Worm (Caenorhabditis elegans) whole organism, L4 larva: ENCODE results near the gene T28H11.7.

Experiments used
- F10B5.3 ChIP-seq: sonication (generic microtip); optimal IDR thresholded peaks from 2 replicates; lab custom pipeline; 2016; ENCODE audit warnings: mild to moderate bottlenecking, missing genetic modification characterization, missing compliant biosample characterization
- F26F4.8 ChIP-seq: fragments of 200-800 bp; sonication (Bioruptor generic); conservative IDR thresholded peaks from 2 replicates; pipeline ENCODE4 v1.3.6; 2022; ENCODE audit warnings: missing genetic modification characterization, missing compliant biosample characterization
- R02D3.7 ChIP-seq: fragments of 150-350 bp; sonication (generic microtip); optimal IDR thresholded peaks from 3 replicates; lab custom pipeline; 2014; ENCODE audit warnings: missing biosample characterization, missing genetic modification characterization
- Y5F2A.4 ChIP-seq: fragments of 200-800 bp; sonication (Bioruptor generic); optimal IDR thresholded peaks from 2 replicates; lab custom pipeline; 2018; ENCODE audit warnings: mild to moderate bottlenecking, missing genetic modification characterization, missing compliant biosample characterization
- arid-1 ChIP-seq: fragments of 200-800 bp; sonication (Bioruptor generic); conservative IDR thresholded peaks from 2 replicates; pipeline ENCODE4 v1.3.6; 2022; ENCODE audit warnings: missing genetic modification reagents, missing genetic modification characterization, missing compliant biosample characterization
- attf-4 ChIP-seq: sonication (generic microtip); optimal IDR thresholded peaks from 3 replicates; lab custom pipeline; 2017; ENCODE audit warnings: missing biosample characterization, missing genetic modification characterization
- ceh-62 ChIP-seq: sonication (generic microtip); optimal IDR thresholded peaks from 2 replicates; lab custom pipeline; 2017; ENCODE audit warnings: missing biosample characterization, missing genetic modification characterization
- ces-1 ChIP-seq: fragments of 150-350 bp; sonication (generic microtip); optimal IDR thresholded peaks from 4 replicates; lab custom pipeline; 2014; ENCODE audit warnings: missing biosample characterization, missing genetic modification reagents, missing genetic modification characterization
- daf-16 ChIP-seq, 3 experiments: sonication (generic microtip); optimal IDR thresholded peaks; 2 replicates each; lab custom pipeline; 2016 to 2017; ENCODE audit warnings: missing genetic modification characterization in 3 of 3, missing genetic modification reagents in 3 of 3, mild to moderate bottlenecking in 2 of 3, missing compliant biosample characterization in 2 of 3, missing biosample characterization in 1 of 3, moderate library complexity in 1 of 3
- daf-8 ChIP-seq: fragments of 200-800 bp; sonication (Bioruptor generic); IDR thresholded peaks from 2 replicates; pipeline ENCODE4 v1.3.6; 2022; ENCODE audit warnings: missing genetic modification characterization, missing compliant biosample characterization
- duxl-1 ChIP-seq: sonication (generic microtip); optimal IDR thresholded peaks from 2 replicates; lab custom pipeline; 2016; ENCODE audit warnings: mild to moderate bottlenecking, missing genetic modification characterization, moderate library complexity, missing compliant biosample characterization; ENCODE audit not compliant: poor library complexity
- dve-1 ChIP-seq: sonication (generic microtip); optimal IDR thresholded peaks from 2 replicates; lab custom pipeline; 2017; ENCODE audit warnings: antibody characterized with exemption, mild to moderate bottlenecking, missing genetic modification characterization, missing compliant biosample characterization; ENCODE audit not compliant: insufficient read depth
- hif-1 ChIP-seq, 2 experiments: sonication (generic microtip); optimal IDR thresholded peaks; 2 replicates each; lab custom pipeline; 2016 to 2017; ENCODE audit warnings: missing compliant biosample characterization in 2 of 2, missing genetic modification characterization in 2 of 2, missing genetic modification reagents in 2 of 2, missing genotype in 2 of 2, mild to moderate bottlenecking in 1 of 2
- hlh-30 ChIP-seq: sonication (generic microtip); optimal IDR thresholded peaks from 2 replicates; lab custom pipeline; 2017; ENCODE audit warnings: antibody characterized with exemption, mild to moderate bottlenecking, missing genetic modification characterization, missing compliant biosample characterization; ENCODE audit not compliant: insufficient read depth
- lim-7 ChIP-seq: fragments of 200-800 bp; sonication (Bioruptor generic); IDR thresholded peaks from 2 replicates; pipeline ENCODE4 v1.3.6; 2022; ENCODE audit warnings: missing genetic modification characterization, missing compliant biosample characterization
- lin-1 ChIP-seq: fragments of 200-800 bp; sonication (Bioruptor generic); IDR thresholded peaks from 2 replicates; pipeline ENCODE4 v1.3.6; 2022; ENCODE audit warnings: missing genetic modification reagents, missing genetic modification characterization, missing compliant biosample characterization
- lin-29 ChIP-seq: fragments of 200-800 bp; sonication (Bioruptor generic); IDR thresholded peaks from 2 replicates; pipeline ENCODE4 v1.3.6; 2022; ENCODE audit warnings: missing genetic modification reagents, missing genetic modification characterization, missing compliant biosample characterization
- lin-39 ChIP-seq: fragments of 150-350 bp; optimal IDR thresholded peaks from 2 replicates; lab custom pipeline; 2014; ENCODE audit warnings: missing biosample characterization, missing genetic modification reagents, missing genetic modification characterization
- mxl-2 ChIP-seq: fragments of 200-800 bp; sonication (Bioruptor generic); conservative IDR thresholded peaks from 2 replicates; pipeline ENCODE4 v1.3.6; 2022; ENCODE audit warnings: missing genetic modification reagents, missing genetic modification characterization, missing compliant biosample characterization
- nhr-237 ChIP-seq: sonication (generic microtip); optimal IDR thresholded peaks from 2 replicates; lab custom pipeline; 2017; ENCODE audit warnings: missing biosample characterization, missing genetic modification characterization
- nhr-42 ChIP-seq: fragments of 200-800 bp; sonication (Bioruptor generic); IDR thresholded peaks from 2 replicates; pipeline ENCODE4 v1.3.6; 2022; ENCODE audit warnings: missing genetic modification characterization, missing compliant biosample characterization
- nhr-6 ChIP-seq: fragments of 150-350 bp; optimal IDR thresholded peaks from 2 replicates; lab custom pipeline; 2014; ENCODE audit warnings: missing biosample characterization, missing genetic modification characterization
- nhr-77 ChIP-seq: fragments of 150-350 bp; optimal IDR thresholded peaks from 2 replicates; lab custom pipeline; 2014; ENCODE audit warnings: missing biosample characterization, missing genetic modification characterization
- set-16 ChIP-seq: fragments of 200-800 bp; sonication (Bioruptor generic); IDR thresholded peaks from 2 replicates; pipeline ENCODE4 v1.3.6; 2022; ENCODE audit warnings: missing genetic modification reagents, missing genetic modification characterization, missing compliant biosample characterization
- skn-1 ChIP-seq: fragments of 150-350 bp; optimal IDR thresholded peaks from 2 replicates; lab custom pipeline; 2014; ENCODE audit warnings: missing biosample characterization, missing genetic modification characterization
- spr-1 ChIP-seq: sonication (generic microtip); optimal IDR thresholded peaks from 2 replicates; lab custom pipeline; 2016; ENCODE audit warnings: mild to moderate bottlenecking, missing genetic modification characterization, missing compliant biosample characterization
- tag-97 ChIP-seq: fragments of 200-800 bp; sonication (Bioruptor generic); IDR thresholded peaks from 2 replicates; pipeline ENCODE4 v1.3.6; 2022; ENCODE audit warnings: missing genetic modification characterization, missing compliant biosample characterization
- tra-1 ChIP-seq: fragments of 200-800 bp; sonication (Bioruptor generic); IDR thresholded peaks from 2 replicates; pipeline ENCODE4 v1.3.6; 2022; ENCODE audit warnings: missing genetic modification reagents, missing genetic modification characterization, missing compliant biosample characterization
- unc-62 ChIP-seq, 3 experiments: fragments of 150-350 bp in 1 of 3; sonication (generic microtip); optimal IDR thresholded peaks in 2 of 3; peaks in 1 of 3; 1 replicate in 1 of 3; 2 replicates in 2 of 3; lab custom pipeline; 2014 to 2017; ENCODE audit warnings: missing biosample characterization in 3 of 3, missing genetic modification characterization in 3 of 3, missing genetic modification reagents in 3 of 3, missing genotype in 1 of 3
- ztf-11 ChIP-seq: fragments of 150-350 bp; optimal IDR thresholded peaks from 2 replicates; lab custom pipeline; 2014; ENCODE audit warnings: missing biosample characterization, missing genetic modification characterization

The T28H11.7 gene

ce11 chrIV:4981027-4981426, 35.9 kb downstream of the T28H11.7 start, which contains the start of gene srz-24:
srz-24 (minus strand) TSS chrIV:4981127.
- TF ChIP-seq lin-29 (GFP tag; lab: Robert Waterston, UW) (no peak), nhr-42 (GFP tag; lab: Robert Waterston, UW) (no peak), ces-1 (GFP tag; lab: Kevin White, UChicago) (no peak), duxl-1 (tag; lab: Kevin White, UChicago) (no peak), attf-4 (no peak), nhr-77 (tag; lab: Kevin White, UChicago) (no peak), hif-1 (tag; optimal IDR thresholded peaks at IDR 0.05; lab: Kevin White, UChicago) (no peak), lim-7 (no peak)

- TF ChIP-seq ceh-62 (tag; lab: Kevin White, UChicago): no peak
- 0 out of 2 replicates have a peak, but pooled peaks have one; percentile 8 for TF ChIP-seq mxl-2
- peak; percentile 91; the same call in 1 of the 2 replicates for TF ChIP-seq set-16 (GFP tag; lab: Robert Waterston, UW)
Observed at ce11 chrIV:4977176-4977693, 39.7 kb downstream of the T28H11.7 start, which contains the start of gene E03H12.5. E03H12.5 (plus strand) TSS chrIV:4977226.

ce11 chrIV:4975995-4976394, 41.0 kb downstream of the T28H11.7 start, which contains the start of gene Y9C9A.16:
Y9C9A.16 (minus strand) TSS chrIV:4976125.
- TF ChIP-seq attf-4: no peak
- no peak for TF ChIP-seq daf-16 (GFP tag; optimal IDR thresholded peaks at IDR 0.05; lab: Kevin White, UChicago)
- peak; percentile 100 for TF ChIP-seq daf-16 (tag; optimal IDR thresholded peaks at IDR 0.05; lab: Kevin White, UChicago)
- TF ChIP-seq unc-62 (GFP tag; optimal IDR thresholded peaks at IDR 0.05 in 1 of 2; lab: Kevin White, UChicago): peak in 1 of 2 experiments; percentile 57
- no peak for TF ChIP-seq unc-62 (tag; optimal IDR thresholded peaks at IDR 0.05; lab: Kevin White, UChicago)

ce11 chrIV:4969419-4969818, 47.6 kb downstream of the T28H11.7 start, which contains the start of gene Y9C9A.13:
Y9C9A.13 (minus strand) TSS chrIV:4969519.
- TF ChIP-seq tag-97 (GFP tag; lab: Robert Waterston, UW): no peak
- no peak for TF ChIP-seq dve-1 (tag; lab: Kevin White, UChicago)
- no peak for TF ChIP-seq nhr-6 (tag; lab: Kevin White, UChicago)
- no peak for TF ChIP-seq ztf-11 (tag; lab: Kevin White, UChicago)
- no peak for TF ChIP-seq skn-1
- no peak for TF ChIP-seq hlh-30 (tag; lab: Kevin White, UChicago)
- TF ChIP-seq lin-39 (tag; lab: Kevin White, UChicago): no peak
- TF ChIP-seq spr-1: no peak
- TF ChIP-seq F26F4.8 (GFP tag; lab: Robert Waterston, UW): no peak
- no peak for TF ChIP-seq daf-8 (GFP tag; lab: Robert Waterston, UW)
- TF ChIP-seq lin-1 (GFP tag; lab: Robert Waterston, UW): no peak
- no peak for TF ChIP-seq R02D3.7
- no peak for TF ChIP-seq nhr-237 (tag; lab: Kevin White, UChicago)
- no peak for TF ChIP-seq tra-1 (GFP tag; lab: Robert Waterston, UW)
- no peak for TF ChIP-seq daf-16 (GFP tag; optimal IDR thresholded peaks at IDR 0.05; lab: Kevin White, UChicago)
- no peak for TF ChIP-seq daf-16 (tag; optimal IDR thresholded peaks at IDR 0.05; lab: Kevin White, UChicago)
- no peak for TF ChIP-seq F10B5.3 (tag; lab: Kevin White, UChicago)
- no peak for TF ChIP-seq arid-1 (GFP tag; lab: Robert Waterston, UW)
- no peak for TF ChIP-seq Y5F2A.4 (GFP tag; lab: Kevin White, UChicago)
